Worm (Caenorhabditis elegans) whole organism, late embryonic: ENCODE results near the gene F07C6.3.

Experiments
- F13H6.1 ChIP-seq: sonication (generic microtip); optimal IDR thresholded peaks from 2 replicates; lab custom pipeline; 2016; ENCODE audit warnings: missing genetic modification characterization, missing compliant biosample characterization
- ahr-1 ChIP-seq: sonication (generic microtip); optimal IDR thresholded peaks from 2 replicates; lab custom pipeline; 2016; ENCODE audit warnings: missing genetic modification characterization, missing compliant biosample characterization
- ama-1 ChIP-seq: fragments of 150-350 bp; optimal IDR thresholded peaks from 2 replicates; lab custom pipeline; 2014
- ceh-14 ChIP-seq: sonication (generic microtip); optimal IDR thresholded peaks from 2 replicates; lab custom pipeline; 2016; ENCODE audit warnings: missing genotype, missing genetic modification characterization, missing compliant biosample characterization
- ceh-19 ChIP-seq: fragments of 200-800 bp; sonication (Bioruptor generic); optimal IDR thresholded peaks from 2 replicates; lab custom pipeline; 2018; ENCODE audit warnings: mild to moderate bottlenecking, missing genetic modification characterization, missing compliant biosample characterization
- ceh-31 ChIP-seq: sonication (generic microtip); optimal IDR thresholded peaks from 2 replicates; lab custom pipeline; 2016; ENCODE audit warnings: missing genetic modification characterization, missing compliant biosample characterization
- ceh-6 ChIP-seq: fragments of 200-800 bp; sonication (Bioruptor generic); optimal IDR thresholded peaks from 2 replicates; lab custom pipeline; 2018; ENCODE audit warnings: mild to moderate bottlenecking, missing genetic modification characterization, missing compliant biosample characterization
- elt-2 ChIP-seq: sonication (generic microtip); optimal IDR thresholded peaks from 2 replicates; lab custom pipeline; 2016; ENCODE audit warnings: missing genetic modification reagents, missing genetic modification characterization, missing compliant biosample characterization
- fax-1 ChIP-seq: sonication (generic microtip); optimal IDR thresholded peaks from 2 replicates; lab custom pipeline; 2016; ENCODE audit warnings: missing genotype, missing genetic modification characterization, missing compliant biosample characterization
- gmeb-2 ChIP-seq: sonication (generic microtip); optimal IDR thresholded peaks from 2 replicates; lab custom pipeline; 2016; ENCODE audit warnings: missing genetic modification characterization, inconsistent platforms, missing compliant biosample characterization
- hlh-30 ChIP-seq: sonication (generic microtip); optimal IDR thresholded peaks from 2 replicates; lab custom pipeline; 2017; ENCODE audit warnings: antibody characterized with exemption, missing genetic modification characterization, missing compliant biosample characterization; ENCODE audit not compliant: insufficient read depth
- hlh-6 ChIP-seq: sonication (generic microtip); optimal IDR thresholded peaks from 2 replicates; lab custom pipeline; 2016; ENCODE audit warnings: missing genotype, missing genetic modification characterization, missing compliant biosample characterization
- lin-11 ChIP-seq: fragments of 200-800 bp; sonication (Bioruptor generic); optimal IDR thresholded peaks from 2 replicates; lab custom pipeline; 2018; ENCODE audit warnings: mild to moderate bottlenecking, missing genetic modification characterization, missing compliant biosample characterization
- nfya-1 ChIP-seq: sonication (generic microtip); optimal IDR thresholded peaks from 2 replicates; lab custom pipeline; 2017; ENCODE audit warnings: missing genetic modification characterization, mild to moderate bottlenecking, missing compliant biosample characterization, antibody characterized with exemption, moderate library complexity
- pat-9 ChIP-seq: fragments of 200-800 bp; sonication (Bioruptor generic); optimal IDR thresholded peaks from 2 replicates; lab custom pipeline; 2018; ENCODE audit warnings: mild to moderate bottlenecking, missing genetic modification characterization, moderate library complexity, missing compliant biosample characterization
- pax-1 ChIP-seq: fragments of 150-350 bp; optimal IDR thresholded peaks from 2 replicates; lab custom pipeline; 2014; ENCODE audit warnings: missing biosample characterization, missing genetic modification characterization
- pros-1 ChIP-seq: fragments of 150-350 bp; optimal IDR thresholded peaks from 2 replicates; lab custom pipeline; 2014; ENCODE audit warnings: missing biosample characterization, missing genetic modification reagents, missing genetic modification characterization
- syd-9 ChIP-seq: sonication (generic microtip); optimal IDR thresholded peaks from 2 replicates; lab custom pipeline; 2016; ENCODE audit warnings: mild to moderate bottlenecking, missing genetic modification characterization, moderate library complexity, missing compliant biosample characterization
- tbx-7 ChIP-seq: sonication (generic microtip); optimal IDR thresholded peaks from 2 replicates; lab custom pipeline; 2016; ENCODE audit warnings: missing genotype, missing genetic modification characterization, missing compliant biosample characterization
- ttx-3 ChIP-seq: sonication (generic microtip); optimal IDR thresholded peaks from 2 replicates; lab custom pipeline; 2016; ENCODE audit warnings: missing genetic modification reagents, missing genetic modification characterization, missing compliant biosample characterization
- unc-3 ChIP-seq, 2 experiments: fragments of 200-800 bp in 1 of 2; sonication (Bioruptor generic) in 1 of 2; sonication (generic microtip) in 1 of 2; conservative IDR thresholded peaks in 1 of 2; optimal IDR thresholded peaks in 1 of 2; 2 replicates each; pipeline versions ENCODE4 v1.3.6 to Lab custom; 2016 to 2022; ENCODE audit warnings: missing compliant biosample characterization in 2 of 2, missing genetic modification characterization in 2 of 2, missing genetic modification reagents in 1 of 2
- unc-42 ChIP-seq: sonication (generic microtip); optimal IDR thresholded peaks from 2 replicates; lab custom pipeline; 2016; ENCODE audit warnings: missing genotype, missing genetic modification characterization, missing compliant biosample characterization
- unc-55 ChIP-seq: sonication (generic microtip); optimal IDR thresholded peaks from 2 replicates; lab custom pipeline; 2017; ENCODE audit warnings: missing biosample characterization, missing genetic modification reagents, missing genetic modification characterization

Gene F07C6.3

DNA sequence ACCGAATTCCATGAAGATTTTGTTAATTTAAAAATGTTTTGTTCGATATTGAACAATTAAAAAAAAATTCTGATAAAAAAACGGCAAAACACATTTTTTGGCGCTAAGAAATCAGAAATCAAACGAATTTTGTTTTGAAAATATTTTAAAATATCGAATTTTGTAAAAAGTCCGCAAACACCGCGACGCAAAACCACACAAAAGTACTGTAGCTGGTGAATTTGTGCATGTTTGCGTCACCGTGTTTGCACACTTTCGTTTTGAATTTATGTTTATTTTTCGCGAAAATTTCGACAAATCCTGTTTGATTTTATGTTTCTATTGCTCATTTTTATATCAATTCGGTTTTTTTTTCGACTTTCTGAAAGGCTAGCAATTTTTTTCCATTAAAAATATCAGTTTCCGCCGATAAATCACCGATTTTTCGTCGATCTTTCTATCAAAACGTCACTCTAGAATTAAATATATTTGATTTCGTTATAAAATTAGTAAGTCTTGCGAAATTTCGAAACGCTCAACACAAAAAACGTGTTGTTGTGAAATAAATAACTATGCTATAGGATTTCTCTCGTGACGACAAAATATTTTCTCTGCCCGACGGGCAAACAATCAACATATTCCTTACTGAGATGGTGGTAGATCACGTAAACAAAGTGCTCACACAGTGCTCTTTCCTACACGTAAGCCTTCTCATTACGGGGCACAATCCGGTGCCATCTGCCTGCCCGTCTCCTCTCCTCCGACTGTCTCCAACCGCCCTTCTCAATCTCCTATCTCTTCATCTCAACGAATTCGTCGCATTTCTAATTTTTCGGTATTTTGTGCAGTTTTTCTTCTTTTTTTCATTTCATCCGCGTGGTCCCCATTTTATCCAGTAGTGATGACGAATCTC is 42.8 kb downstream of the F07C6.3 start:
- no peak for TF ChIP-seq lin-11 (tag; lab: Kevin White, UChicago)
- TF ChIP-seq pat-9 (tag; lab: Kevin White, UChicago) = no peak
- TF ChIP-seq unc-3 (GFP tag; conservative IDR thresholded peaks at IDR 0.05; lab: Robert Waterston, UW) = no peak
- no peak for TF ChIP-seq unc-3 (tag; optimal IDR thresholded peaks at IDR 0.05; lab: Kevin White, UChicago)
- no peak for TF ChIP-seq ttx-3 (tag; lab: Kevin White, UChicago)
- TF ChIP-seq F13H6.1 = no peak
- TF ChIP-seq unc-42 (tag; lab: Kevin White, UChicago) = no peak
- no peak for TF ChIP-seq gmeb-2 (tag; lab: Kevin White, UChicago)
- TF ChIP-seq ceh-14 (tag; lab: Kevin White, UChicago) = no peak
- TF ChIP-seq fax-1 = no peak
- TF ChIP-seq ceh-19 (GFP tag; lab: Kevin White, UChicago) = no peak
- no peak for TF ChIP-seq ceh-6 (GFP tag; lab: Kevin White, UChicago)
- TF ChIP-seq pros-1 (tag; lab: Kevin White, UChicago) = no peak
- TF ChIP-seq ahr-1 (tag; lab: Kevin White, UChicago) = no peak

DNA sequence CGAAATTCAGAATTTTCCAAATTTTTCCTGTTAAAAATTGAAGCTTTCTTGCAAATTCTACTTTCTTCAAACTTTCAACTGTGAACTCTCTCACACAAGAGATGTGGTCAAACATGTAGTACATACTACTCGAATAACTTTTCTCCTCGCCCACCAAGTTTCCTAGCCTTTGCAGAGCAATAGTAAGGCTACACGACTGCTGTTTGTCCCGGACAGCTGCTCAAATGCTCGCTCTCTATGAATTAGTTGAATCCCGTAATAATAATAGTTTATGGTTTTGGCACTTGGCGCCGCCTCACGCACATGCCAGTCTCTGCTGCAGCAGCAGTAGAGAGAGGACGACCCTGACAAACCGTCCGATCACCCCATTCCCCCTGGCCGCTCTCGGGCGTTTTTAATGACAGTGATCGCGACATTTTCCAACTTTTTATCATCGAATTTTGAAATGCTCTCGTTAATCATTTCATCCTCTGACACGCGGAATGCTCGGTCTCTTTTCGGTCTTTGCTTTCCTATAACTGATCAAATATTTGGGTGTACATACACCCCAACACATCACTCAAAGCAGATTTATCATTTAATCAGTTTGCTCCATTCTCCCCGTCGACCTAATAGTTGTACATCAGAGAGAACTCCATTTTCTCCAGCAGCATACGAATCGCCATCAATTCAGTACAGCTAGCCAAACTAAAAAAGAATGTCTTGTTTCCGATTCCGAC is 44.8 kb downstream of the F07C6.3 start:
- TF ChIP-seq syd-9 (tag; lab: Kevin White, UChicago) (no peak), unc-55 (GFP tag; lab: Kevin White, UChicago) (no peak), elt-2 (tag; lab: Kevin White, UChicago) (peak; percentile 8)

DNA sequence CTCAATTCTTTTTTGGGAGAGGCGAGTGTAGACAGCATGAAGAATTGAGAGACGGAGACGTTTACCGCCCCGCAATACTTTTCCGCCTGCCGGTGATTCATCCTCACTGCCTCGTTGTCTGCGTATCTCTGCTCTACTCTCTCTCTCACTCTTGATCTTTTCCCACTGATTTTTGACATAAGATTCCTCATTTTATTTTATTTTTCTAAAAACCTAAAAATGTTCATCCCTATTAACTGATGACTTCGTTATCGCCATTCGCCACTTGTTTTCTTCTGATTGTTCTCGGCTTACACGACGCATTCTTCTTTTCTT is 45.3 kb downstream of the F07C6.3 start:
- TF ChIP-seq nfya-1 (tag; lab: Kevin White, UChicago) (peak; percentile 22), tbx-7 (tag; lab: Kevin White, UChicago) (no peak)

DNA sequence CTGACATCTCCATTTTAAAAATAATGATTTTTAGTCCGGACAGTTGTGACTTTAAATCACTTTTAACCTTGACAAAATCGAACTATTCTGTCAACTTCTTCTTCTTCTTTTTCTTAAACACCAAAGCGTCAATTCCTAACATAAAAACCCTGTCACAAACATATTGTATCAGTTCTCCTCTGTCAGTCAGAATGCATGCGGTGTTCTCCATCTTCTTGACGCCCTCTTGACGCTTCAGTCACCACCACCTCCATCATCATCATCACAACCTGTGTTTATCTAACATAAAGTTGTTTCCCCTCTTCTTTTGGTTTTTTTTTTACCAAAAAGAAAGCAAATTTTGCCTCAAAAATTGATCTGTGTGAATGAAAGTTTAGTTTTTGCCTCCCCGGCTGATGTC is 46.3 kb downstream of the F07C6.3 start:
- no peak for TF ChIP-seq F13H6.1
- TF ChIP-seq pax-1 (tag; lab: Kevin White, UChicago) = no peak
- no peak for TF ChIP-seq hlh-30 (tag; lab: Kevin White, UChicago)
- TF ChIP-seq ama-1 = no peak
- TF ChIP-seq fax-1 = no peak

DNA sequence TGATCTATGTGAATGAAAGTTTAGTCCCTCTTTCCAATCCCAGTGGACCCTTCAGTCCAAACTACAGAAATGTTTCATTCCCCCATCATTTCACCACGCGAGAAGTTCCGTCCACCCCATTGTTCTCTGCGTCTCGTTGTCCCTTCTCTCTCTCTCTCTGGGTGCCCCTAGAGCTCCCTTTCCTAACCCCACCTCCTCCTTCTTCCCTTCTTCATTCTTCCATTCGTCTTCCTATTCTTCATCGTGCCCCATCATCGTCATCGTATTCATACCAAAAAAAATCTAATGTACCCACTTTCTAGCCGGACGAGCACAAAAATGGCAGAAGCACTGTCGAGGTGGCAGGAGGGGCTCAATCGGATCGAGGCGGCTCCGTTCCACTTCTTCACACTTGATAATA is 47.2 kb downstream of the F07C6.3 start, which contains the start of gene M02B1.3:
Gene M02B1.3, plus strand, starts transcription at position 301 of the 400 bp plus-strand sequence.
- TF ChIP-seq hlh-30 (tag; lab: Kevin White, UChicago) (no peak), ceh-31 (tag; lab: Kevin White, UChicago) (peak; percentile 9), hlh-6 (tag; lab: Kevin White, UChicago) (peak; percentile 11)
